Fruit fly (Drosophila melanogaster): Measurements from ENCODE around the gene CG32371.

CG32371 gene

DNA sequence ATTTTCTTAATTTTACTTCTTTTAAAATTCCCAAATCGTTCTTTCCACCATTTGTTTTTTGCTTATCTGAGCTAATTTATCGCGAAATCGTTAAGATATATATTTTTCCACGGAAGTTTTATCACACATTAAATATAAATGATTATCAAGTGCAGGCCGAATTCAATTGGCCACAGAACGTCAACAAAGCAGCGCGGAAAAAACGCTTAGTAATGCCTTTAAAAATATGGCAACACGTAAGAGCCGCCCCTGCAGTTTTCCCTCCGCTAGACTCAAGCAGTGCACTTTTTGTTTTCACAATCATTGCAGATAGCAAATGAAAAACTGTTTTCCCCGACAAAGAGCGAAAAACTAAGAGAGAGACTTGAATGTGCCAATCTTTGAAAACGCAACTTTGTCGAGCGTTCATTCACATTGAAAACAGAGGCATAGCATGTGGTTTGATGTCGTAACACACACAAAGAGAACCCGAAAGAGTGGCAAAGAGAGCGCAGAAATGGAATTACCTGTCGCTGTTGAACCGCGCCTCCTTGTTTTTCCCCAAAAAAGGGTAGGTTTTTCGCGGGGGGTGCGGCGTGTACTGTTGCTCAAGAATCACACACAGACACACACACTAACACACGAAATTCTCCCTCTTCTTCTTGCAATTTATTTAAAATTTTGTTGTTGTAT is 40.5 kb upstream of the CG32371 start:
- TF ChIP-seq cnc (optimal IDR thresholded peaks at IDR 0.05): peak; percentile 61 to 86
- no peak for TF ChIP-seq CG14711 (tag; optimal IDR thresholded peaks at IDR 0.05)
- TF ChIP-seq CG11617 (GFP tag; optimal IDR thresholded peaks at IDR 0.05): no peak
- TF ChIP-seq bab1 (GFP tag; optimal IDR thresholded peaks at IDR 0.05): no peak
- TF ChIP-seq kay (GFP tag; ENCODE audit: borderline replicate concordance): peak; percentile 80
- TF ChIP-seq ovo (GFP tag; optimal IDR thresholded peaks at IDR 0.05): no peak
- TF ChIP-seq CG7045 (GFP tag; optimal IDR thresholded peaks at IDR 0.05): no peak
- peak; percentile 93 for TF ChIP-seq tj (GFP tag; optimal IDR thresholded peaks at IDR 0.05)
- TF ChIP-seq Crg-1 (GFP tag; optimal IDR thresholded peaks at IDR 0.05): no peak
- no peak for TF ChIP-seq pad (GFP tag; optimal IDR thresholded peaks at IDR 0.05)
- TF ChIP-seq toe (GFP tag; optimal IDR thresholded peaks at IDR 0.05): no peak
- no peak for TF ChIP-seq Clk (GFP tag; optimal IDR thresholded peaks at IDR 0.05)
- no peak for TF ChIP-seq CG1620 (GFP tag; optimal IDR thresholded peaks at IDR 0.05)
- peak; percentile 23 for TF ChIP-seq Mnt (GFP tag; optimal IDR thresholded peaks at IDR 0.05)
- TF ChIP-seq CG12768 (GFP tag; optimal IDR thresholded peaks at IDR 0.05): no peak
- TF ChIP-seq CG5204 (GFP tag; optimal IDR thresholded peaks at IDR 0.05): no peak
- TF ChIP-seq CG33017 (tag; optimal IDR thresholded peaks at IDR 0.05): no peak
- TF ChIP-seq cic (GFP tag; optimal IDR thresholded peaks at IDR 0.05): peak; percentile 38
- no peak for TF ChIP-seq CG7101 (tag; optimal IDR thresholded peaks at IDR 0.05)
- TF ChIP-seq Hr96 (GFP tag; optimal IDR thresholded peaks at IDR 0.05): no peak

DNA sequence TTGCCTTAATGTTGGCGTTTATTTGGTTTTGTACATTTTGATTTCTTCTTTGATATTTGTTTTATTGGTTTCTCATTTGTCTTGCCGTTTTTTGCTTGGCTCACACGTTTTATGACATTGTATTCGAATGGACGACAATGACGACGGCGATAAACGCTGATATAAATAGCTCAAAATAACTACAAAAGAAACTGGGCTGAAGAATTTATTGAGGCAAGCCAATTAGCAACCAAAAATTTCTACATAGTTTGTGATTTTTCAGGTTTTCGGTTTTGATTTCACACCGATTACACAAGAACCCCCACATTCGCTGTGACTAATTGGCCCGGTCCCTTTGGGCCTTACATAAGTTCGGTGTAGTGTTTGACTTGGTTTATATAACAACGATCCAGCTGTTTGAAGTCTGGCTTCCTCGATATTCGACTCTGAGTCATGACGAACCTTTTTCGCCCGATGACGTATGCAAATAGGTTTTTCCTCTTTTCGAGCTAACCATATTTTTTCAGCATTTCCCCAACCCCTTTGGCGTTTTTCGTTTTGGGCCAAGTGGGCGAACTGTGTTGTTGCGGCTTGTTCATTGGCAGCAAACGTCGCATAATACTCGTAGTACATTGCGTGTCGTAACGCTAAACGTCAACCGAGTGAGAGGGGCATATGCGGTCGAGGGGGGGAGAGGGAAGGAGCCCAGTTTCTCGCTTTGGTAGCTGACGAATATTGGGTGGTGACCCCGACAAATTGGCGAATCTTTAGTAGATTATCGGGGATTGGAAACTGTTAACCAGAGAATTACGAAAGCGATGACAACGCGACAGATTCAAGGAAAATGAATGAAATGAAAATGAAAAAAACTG is 39.6 kb upstream of the CG32371 start:
- TF ChIP-seq Hr96 (GFP tag; optimal IDR thresholded peaks at IDR 0.05) (no peak), tj (GFP tag; optimal IDR thresholded peaks at IDR 0.05) (peak; percentile 54)

DNA sequence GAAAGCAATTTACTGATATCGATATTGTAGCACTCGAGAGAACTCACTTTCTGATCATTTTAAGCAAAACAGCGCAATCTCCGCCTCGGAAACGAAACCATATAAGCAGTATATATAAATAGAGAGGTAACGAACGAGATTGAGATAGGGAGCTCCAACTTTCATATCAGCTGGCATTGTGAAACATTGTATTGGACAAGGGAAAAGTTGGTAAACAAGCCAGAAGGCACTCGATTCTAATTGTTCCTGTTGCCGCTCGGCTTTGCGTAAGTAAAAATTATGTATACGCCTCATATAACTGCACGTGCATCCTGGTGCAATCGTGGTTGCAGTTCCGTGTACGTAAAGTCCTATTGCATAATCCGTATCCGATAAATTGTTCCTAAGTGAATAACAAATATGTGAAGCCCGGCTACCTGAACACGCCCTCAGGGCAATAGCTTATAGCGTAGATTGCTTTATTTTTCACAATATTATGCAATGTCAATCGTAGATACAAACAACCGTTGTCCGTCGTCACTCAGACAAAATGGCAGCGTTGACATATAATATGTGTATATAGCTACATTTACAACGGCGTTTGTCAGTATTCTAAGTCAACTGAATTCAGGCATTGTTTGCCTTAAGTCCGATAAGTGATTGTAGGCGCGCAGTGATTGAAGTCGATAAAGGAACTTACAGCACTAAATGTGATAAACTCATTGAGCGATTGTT is 38.5 kb upstream of the CG32371 start:
- TF ChIP-seq CG33017 (tag; optimal IDR thresholded peaks at IDR 0.05): peak; percentile 7
- TF ChIP-seq pad (GFP tag; optimal IDR thresholded peaks at IDR 0.05): no peak
- TF ChIP-seq CG11617 (GFP tag; optimal IDR thresholded peaks at IDR 0.05): no peak
- peak; percentile 85 for TF ChIP-seq ovo (GFP tag; optimal IDR thresholded peaks at IDR 0.05)
- TF ChIP-seq CG12768 (GFP tag; optimal IDR thresholded peaks at IDR 0.05): peak; percentile 22
- TF ChIP-seq Crg-1 (GFP tag; optimal IDR thresholded peaks at IDR 0.05): peak; percentile 1
- no peak for TF ChIP-seq CG7045 (GFP tag; optimal IDR thresholded peaks at IDR 0.05)
- TF ChIP-seq cic (GFP tag; optimal IDR thresholded peaks at IDR 0.05): peak; percentile 69
- peak; percentile 48 for TF ChIP-seq tj (GFP tag; optimal IDR thresholded peaks at IDR 0.05)
- no peak for TF ChIP-seq Mnt (GFP tag; optimal IDR thresholded peaks at IDR 0.05)
- no peak for TF ChIP-seq Clk (GFP tag; optimal IDR thresholded peaks at IDR 0.05)
- no peak for TF ChIP-seq CG14711 (tag; optimal IDR thresholded peaks at IDR 0.05)
- no peak for TF ChIP-seq toe (GFP tag; optimal IDR thresholded peaks at IDR 0.05)

DNA sequence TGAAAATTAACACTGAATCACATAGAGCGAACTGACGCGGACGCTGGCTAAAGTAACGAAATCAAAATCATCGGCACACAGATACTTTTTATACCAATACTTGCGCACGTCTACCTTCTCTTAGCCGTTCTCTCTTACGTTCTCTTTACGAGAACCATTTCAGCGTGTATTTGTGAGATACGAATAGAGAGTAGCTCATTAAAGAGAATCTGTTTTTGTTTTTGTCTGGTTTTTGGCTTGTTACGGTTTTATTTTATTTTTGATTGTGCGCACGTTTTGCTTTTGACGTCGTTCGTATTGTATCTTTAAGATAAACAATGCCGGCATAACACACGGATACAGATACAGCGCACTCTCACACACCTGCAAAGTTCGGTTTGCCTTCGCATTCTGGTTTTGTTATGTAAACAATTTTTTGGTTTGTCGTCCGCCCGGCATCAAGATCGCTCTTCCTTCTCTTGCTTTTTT is 37.2 kb upstream of the CG32371 start:
- TF ChIP-seq kay (GFP tag; ENCODE audit: borderline replicate concordance) (peak; percentile 92), toe (GFP tag; optimal IDR thresholded peaks at IDR 0.05) (no peak), CG14711 (tag; optimal IDR thresholded peaks at IDR 0.05) (no peak), CG7101 (tag; optimal IDR thresholded peaks at IDR 0.05) (no peak), CG5204 (GFP tag; optimal IDR thresholded peaks at IDR 0.05) (no peak), Hr96 (GFP tag; optimal IDR thresholded peaks at IDR 0.05) (no peak), bab1 (GFP tag; optimal IDR thresholded peaks at IDR 0.05) (no peak), CG1620 (GFP tag; optimal IDR thresholded peaks at IDR 0.05) (no peak), cnc (optimal IDR thresholded peaks at IDR 0.05) (no peak), ovo (GFP tag; optimal IDR thresholded peaks at IDR 0.05) (no peak), CG11617 (GFP tag; optimal IDR thresholded peaks at IDR 0.05) (no peak), tj (GFP tag; optimal IDR thresholded peaks at IDR 0.05) (peak; percentile 47), Crg-1 (GFP tag; optimal IDR thresholded peaks at IDR 0.05) (no peak), CG33017 (tag; optimal IDR thresholded peaks at IDR 0.05) (no peak), cic (GFP tag; optimal IDR thresholded peaks at IDR 0.05) (peak; percentile 32), CG7045 (GFP tag; optimal IDR thresholded peaks at IDR 0.05) (no peak), CG12768 (GFP tag; optimal IDR thresholded peaks at IDR 0.05) (no peak), Mnt (GFP tag; optimal IDR thresholded peaks at IDR 0.05) (peak; percentile 71), Clk (GFP tag; optimal IDR thresholded peaks at IDR 0.05) (no peak)

DNA sequence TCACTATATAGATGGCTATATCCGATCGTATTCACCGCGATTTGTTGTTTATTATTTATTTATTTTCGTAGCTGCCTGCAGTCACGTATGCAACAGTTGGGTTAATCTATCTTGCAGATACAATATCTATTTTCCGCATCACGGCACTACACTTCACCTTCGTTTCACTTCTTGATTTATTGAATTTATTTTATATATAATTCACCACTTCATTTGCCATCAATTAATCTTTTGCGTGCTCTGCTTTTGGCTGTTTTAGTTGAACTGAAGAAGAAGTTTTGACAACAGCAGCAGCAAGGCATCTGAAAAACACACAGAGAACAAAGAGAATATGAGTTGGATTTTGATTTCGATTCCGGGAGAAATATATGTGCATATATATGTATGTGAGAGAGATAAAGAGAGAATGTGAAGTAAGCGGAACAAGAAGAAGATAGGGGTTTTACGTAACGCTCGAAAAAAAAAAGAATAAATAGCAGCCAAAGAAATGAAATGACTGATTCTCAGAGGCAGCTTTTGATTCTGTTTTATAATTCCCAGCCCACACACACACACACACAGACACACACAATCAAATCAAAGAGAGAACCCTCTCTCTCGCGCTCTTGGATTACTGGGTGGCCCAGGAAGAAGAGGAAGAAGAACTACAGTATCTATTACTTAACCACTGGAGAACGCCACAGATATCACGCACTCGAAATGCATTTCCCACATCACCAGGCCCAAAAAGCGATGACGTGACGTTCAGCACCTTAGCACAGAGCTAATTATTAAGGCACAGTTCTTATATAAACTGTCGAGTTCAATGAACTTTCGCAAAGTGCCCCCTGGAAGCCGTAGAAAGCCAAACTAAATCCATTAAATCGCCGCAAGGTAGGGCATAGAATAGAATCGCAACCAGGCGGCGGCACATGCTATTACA is 36.5 kb upstream of the CG32371 start:
- TF ChIP-seq Clk (GFP tag; optimal IDR thresholded peaks at IDR 0.05) (no peak), tj (GFP tag; optimal IDR thresholded peaks at IDR 0.05) (peak; percentile 18), kay (GFP tag; ENCODE audit: borderline replicate concordance) (peak; percentile 73)
